Fruit fly (Drosophila melanogaster): ENCODE data around the gene ttm2.

dm6 chr3L:294841-295408 lies 20.0 kb downstream of the ttm2 start:
- TF ChIP-seq tio (GFP tag; optimal IDR thresholded peaks at IDR 0.05) (no peak), CG30431 (GFP tag; optimal IDR thresholded peaks at IDR 0.05) (no peak), CG6175 (GFP tag; IDR thresholded peaks at IDR 0.05) (no peak), gcm2 (GFP tag; optimal IDR thresholded peaks at IDR 0.05) (no peak), Lpt (GFP tag; optimal IDR thresholded peaks at IDR 0.05) (no peak), Hand (GFP tag; optimal IDR thresholded peaks at IDR 0.05) (no peak), Meics (GFP tag; optimal IDR thresholded peaks at IDR 0.05) (no peak), Antp (GFP tag; optimal IDR thresholded peaks at IDR 0.05) (no peak), CG17385 (GFP tag; optimal IDR thresholded peaks at IDR 0.05) (no peak), maf-S (GFP tag; optimal IDR thresholded peaks at IDR 0.05) (no peak), B-H2 (GFP tag; optimal IDR thresholded peaks at IDR 0.05) (no peak), sisA (GFP tag; IDR thresholded peaks at IDR 0.05) (no peak)
